Fruit fly (Drosophila melanogaster) whole organism, wandering third instar larva: ENCODE results near the gene CG17260.
A peak's percentile ranks its signal among the peaks of the same experiment; 100 is the strongest.

Experiments used
- CG32264 ChIP-seq: fragments of 200-800 bp; sonication (Bioruptor generic); optimal IDR thresholded peaks from 2 replicates; lab custom pipeline; 2016; ENCODE audit warnings: missing biosample characterization, missing genetic modification characterization
- CrebA ChIP-seq: fragments of 200-800 bp; sonication (Bioruptor generic); optimal IDR thresholded peaks from 2 replicates; lab custom pipeline; 2016; ENCODE audit warnings: missing biosample characterization, mild to moderate bottlenecking, missing genetic modification characterization, borderline replicate concordance
- Dfd ChIP-seq: fragments of >200 bp; optimal IDR thresholded peaks from 2 replicates; lab custom pipeline; 2017; ENCODE audit warnings: missing biosample characterization, missing genetic modification characterization
- Dif ChIP-seq: fragments of 200-275, 200-300 bp; sonication (Bioruptor generic); optimal IDR thresholded peaks from 2 replicates; lab custom pipeline; 2018; ENCODE audit warnings: missing biosample characterization, missing genetic modification characterization; ENCODE audit not compliant: partially characterized antibody
- GATAd ChIP-seq: sonication (Bioruptor generic); optimal IDR thresholded peaks from 2 replicates; lab custom pipeline; 2016; ENCODE audit warnings: missing biosample characterization, missing genetic modification characterization
- HLH106 ChIP-seq: fragments of 200-800 bp; optimal IDR thresholded peaks from 3 replicates; lab custom pipeline; 2019; ENCODE audit warnings: missing biosample characterization, mild to moderate bottlenecking, missing genetic modification characterization, moderate library complexity
- Hnf4 ChIP-seq: fragments of 200-800 bp; sonication (Bioruptor generic); optimal IDR thresholded peaks from 2 replicates; lab custom pipeline; 2016; ENCODE audit warnings: missing biosample characterization, mild to moderate bottlenecking, missing genetic modification characterization
- Hr78 ChIP-seq: fragments of >200 bp; optimal IDR thresholded peaks from 2 replicates; lab custom pipeline; 2017; ENCODE audit warnings: missing biosample characterization, missing genetic modification characterization
- Hr83 ChIP-seq: fragments of 200-300 bp; sonication (Bioruptor generic); optimal IDR thresholded peaks from 2 replicates; lab custom pipeline; 2016; ENCODE audit warnings: missing biosample characterization, mild to moderate bottlenecking, missing genetic modification characterization, moderate library complexity; ENCODE audit not compliant: poor library complexity, severe bottlenecking
- Jra ChIP-seq: sonication (Bioruptor generic); optimal IDR thresholded peaks from 2 replicates; lab custom pipeline; 2016; ENCODE audit warnings: missing biosample characterization, missing genetic modification characterization
- Mio ChIP-seq: sonication (Bioruptor generic); optimal IDR thresholded peaks from 2 replicates; lab custom pipeline; 2016; ENCODE audit warnings: missing biosample characterization, missing genetic modification characterization
- Myc ChIP-seq: fragments of >200 bp; optimal IDR thresholded peaks from 2 replicates; lab custom pipeline; 2017
- OdsH ChIP-seq: fragments of 200-800 bp; sonication (Bioruptor generic); optimal IDR thresholded peaks from 2 replicates; lab custom pipeline; 2016; ENCODE audit warnings: missing biosample characterization, mild to moderate bottlenecking, missing genetic modification characterization
- Rel ChIP-seq, 2 experiments: fragments of 200-800 bp; sonication (Bioruptor generic) in 1 of 2; optimal IDR thresholded peaks; 2 replicates in 1 of 2; 3 replicates in 1 of 2; lab custom pipeline; 2016 to 2019; ENCODE audit warnings: mild to moderate bottlenecking in 2 of 2, missing biosample characterization in 2 of 2, missing genetic modification characterization in 2 of 2, moderate library complexity in 1 of 2
- Vsx2 ChIP-seq: fragments of 200-300, 225-300 bp; sonication (Bioruptor generic); optimal IDR thresholded peaks from 2 replicates; lab custom pipeline; 2018; ENCODE audit warnings: missing biosample characterization, missing genetic modification characterization; ENCODE audit not compliant: partially characterized antibody
- br ChIP-seq: fragments of 200-800 bp; sonication (Bioruptor generic); optimal IDR thresholded peaks from 2 replicates; lab custom pipeline; 2016; ENCODE audit warnings: missing biosample characterization, missing genetic modification characterization
- brk ChIP-seq: fragments of 200-800 bp; sonication (Bioruptor generic); optimal IDR thresholded peaks from 2 replicates; lab custom pipeline; 2016; ENCODE audit warnings: missing biosample characterization, mild to moderate bottlenecking, missing genetic modification characterization
- dmrt93B ChIP-seq: fragments of 200-800 bp; sonication (Bioruptor generic); optimal IDR thresholded peaks from 2 replicates; lab custom pipeline; 2018; ENCODE audit warnings: missing biosample characterization, mild to moderate bottlenecking, missing genetic modification characterization
- dsf ChIP-seq: sonication (Bioruptor generic); optimal IDR thresholded peaks from 2 replicates; lab custom pipeline; 2016; ENCODE audit warnings: missing biosample characterization, missing genetic modification characterization, borderline replicate concordance
- ey ChIP-seq: fragments of 200-800 bp; sonication (Bioruptor generic); optimal IDR thresholded peaks from 2 replicates; lab custom pipeline; 2016; ENCODE audit warnings: missing biosample characterization, missing genetic modification characterization
- foxo ChIP-seq, 2 experiments: fragments of 200-800 bp; sonication (Bioruptor generic); optimal IDR thresholded peaks; 2 replicates in 1 of 2; 3 replicates in 1 of 2; lab custom pipeline; 2016 to 2017; ENCODE audit warnings: missing biosample characterization in 2 of 2, missing genetic modification characterization in 2 of 2
- fru ChIP-seq: fragments of 200-800 bp; sonication (Bioruptor generic); optimal IDR thresholded peaks from 3 replicates; lab custom pipeline; 2016; ENCODE audit warnings: missing biosample characterization, mild to moderate bottlenecking, missing genetic modification characterization
- h ChIP-seq: fragments of 200-800 bp; sonication (Bioruptor generic); optimal IDR thresholded peaks from 3 replicates; lab custom pipeline; 2016; ENCODE audit warnings: missing biosample characterization, mild to moderate bottlenecking, missing genetic modification characterization
- pan ChIP-seq: fragments of >200 bp; optimal IDR thresholded peaks from 2 replicates; lab custom pipeline; 2017
- rgr ChIP-seq: fragments of 200-800 bp; sonication (Bioruptor generic); optimal IDR thresholded peaks from 3 replicates; lab custom pipeline; 2016; ENCODE audit warnings: missing biosample characterization, mild to moderate bottlenecking, missing genetic modification characterization
- sv ChIP-seq: fragments of 200-800 bp; sonication (Bioruptor generic); optimal IDR thresholded peaks from 3 replicates; lab custom pipeline; 2016; ENCODE audit warnings: missing biosample characterization, missing genetic modification characterization
- tai ChIP-seq: sonication (Bioruptor generic); optimal IDR thresholded peaks from 2 replicates; lab custom pipeline; 2016; ENCODE audit warnings: missing biosample characterization, missing genetic modification characterization

Gene CG17260

dm6 chr2L:3011484-3011883 is 25.5 kb upstream of the CG17260 start (continued):
- TF ChIP-seq Mio (GFP tag; lab: Kevin White, UChicago): no peak

- peak; percentile 16 for TF ChIP-seq HLH106 (tag; lab: Kevin White, UChicago)
- TF ChIP-seq br (GFP tag; lab: Kevin White, UChicago): peak; percentile 20
- TF ChIP-seq rgr (GFP tag; lab: Kevin White, UChicago): peak; percentile 41
- peak; percentile 21 for TF ChIP-seq ey (GFP tag; lab: Kevin White, UChicago)
- TF ChIP-seq sv (GFP tag; lab: Kevin White, UChicago): peak; percentile 30
- peak in 1 of 2 experiments; percentile 40 for TF ChIP-seq foxo (GFP tag; optimal IDR thresholded peaks at IDR 0.05; lab: Kevin White, UChicago)
- TF ChIP-seq CG32264 (GFP tag; lab: Kevin White, UChicago): no peak
- TF ChIP-seq OdsH (GFP tag; lab: Kevin White, UChicago): peak; percentile 22
- TF ChIP-seq CrebA (GFP tag; lab: Kevin White, UChicago): no peak
- peak; percentile 49 for TF ChIP-seq h (GFP tag; lab: Kevin White, UChicago)
Observed at dm6 chr2L:3012780-3013179, 24.2 kb upstream of the CG17260 start.

- TF ChIP-seq Hnf4 (GFP tag; lab: Kevin White, UChicago): no peak
- TF ChIP-seq br (GFP tag; lab: Kevin White, UChicago): no peak
- TF ChIP-seq pan (lab: Kevin White, UChicago): no peak
- TF ChIP-seq Dif: peak; percentile 19
- TF ChIP-seq Rel (GFP tag; optimal IDR thresholded peaks at IDR 0.05; lab: Kevin White, UChicago): no peak
- peak; percentile 99 for TF ChIP-seq Rel (tag; optimal IDR thresholded peaks at IDR 0.05; lab: Kevin White, UChicago)
Observed at dm6 chr2L:3018212-3018611, 18.8 kb upstream of the CG17260 start, which contains the start of the genes CG17224 and CG17264. CG17224 (minus strand) TSS chr2L:3018308. CG17264 (plus strand) TSS chr2L:3018508.

dm6 chr2L:3022986-3023385 is 14.0 kb upstream of the CG17260 start, which contains the start of the genes alpha4GT1 and Prp40:
alpha4GT1 (minus strand) TSS chr2L:3023141.
Prp40 (plus strand) TSS chr2L:3023226.
- TF ChIP-seq Vsx2 (GFP tag; lab: Kevin White, UChicago) (no peak), Rel (GFP tag; optimal IDR thresholded peaks at IDR 0.05; lab: Kevin White, UChicago) (no peak), Rel (tag; optimal IDR thresholded peaks at IDR 0.05; lab: Kevin White, UChicago) (peak; percentile 52), rgr (GFP tag; lab: Kevin White, UChicago) (no peak), Dif (no peak), h (GFP tag; lab: Kevin White, UChicago) (no peak), Jra (GFP tag; lab: Kevin White, UChicago) (no peak), Myc (lab: Kevin White, UChicago) (peak; percentile 22), brk (no peak), foxo (GFP tag; optimal IDR thresholded peaks at IDR 0.05; lab: Kevin White, UChicago) (no peak)
- TF ChIP-seq, all 38 proteins: peak for 2

- TF ChIP-seq Rel (GFP tag; optimal IDR thresholded peaks at IDR 0.05; lab: Kevin White, UChicago) (no peak), Rel (tag; optimal IDR thresholded peaks at IDR 0.05; lab: Kevin White, UChicago) (peak; percentile 21), Hr83 (GFP tag; lab: Kevin White, UChicago) (peak; percentile 49), Myc (lab: Kevin White, UChicago) (peak; percentile 35), Dif (no peak), OdsH (GFP tag; lab: Kevin White, UChicago) (no peak), GATAd (GFP tag; lab: Kevin White, UChicago) (no peak)
Observed at dm6 chr2L:3029012-3029411, 8.0 kb upstream of the CG17260 start, which contains the start of the genes Sf3b2 and CG17219. Sf3b2 (minus strand) TSS chr2L:3029168. CG17219 (plus strand) TSS chr2L:3029253.

- TF ChIP-seq Hr83 (GFP tag; lab: Kevin White, UChicago) (peak; percentile 50), Rel (GFP tag; optimal IDR thresholded peaks at IDR 0.05; lab: Kevin White, UChicago) (no peak), Rel (tag; optimal IDR thresholded peaks at IDR 0.05; lab: Kevin White, UChicago) (peak; percentile 8), dmrt93B (GFP tag; lab: Kevin White, UChicago) (no peak), GATAd (GFP tag; lab: Kevin White, UChicago) (peak; percentile 58)
Observed at dm6 chr2L:3030350-3030749, 6.7 kb upstream of the CG17260 start, which contains the start of gene GABPI. GABPI (plus strand) TSS chr2L:3030539.

- TF ChIP-seq CrebA (GFP tag; lab: Kevin White, UChicago) (no peak), fru (GFP tag; lab: Kevin White, UChicago) (no peak), Hr78 (GFP tag; lab: Kevin White, UChicago) (no peak), dsf (GFP tag; lab: Kevin White, UChicago) (no peak), dmrt93B (GFP tag; lab: Kevin White, UChicago) (no peak), Vsx2 (GFP tag; lab: Kevin White, UChicago) (no peak), br (GFP tag; lab: Kevin White, UChicago) (no peak), Dfd (GFP tag; lab: Kevin White, UChicago) (no peak), tai (GFP tag; lab: Kevin White, UChicago) (no peak), Dif (no peak), sv (GFP tag; lab: Kevin White, UChicago) (no peak)
Observed at dm6 chr2L:3034969-3035368, 2.1 kb upstream of the CG17260 start, which contains the start of gene CG17258. CG17258 (minus strand) TSS chr2L:3035348.
